Worm (Caenorhabditis elegans) whole organism, L3 larva: ENCODE data around the gene R102.1.
A peak's percentile ranks its signal among the peaks of the same experiment; 100 is the strongest.

Experiments
- ceh-9 ChIP-seq: sonication (generic microtip); optimal IDR thresholded peaks from 2 replicates; lab custom pipeline; 2018; ENCODE audit warnings: missing biosample characterization, missing genetic modification characterization
- daf-12 ChIP-seq: fragments of 150-350 bp; optimal IDR thresholded peaks from 2 replicates; lab custom pipeline; 2014; ENCODE audit warnings: missing biosample characterization, missing genetic modification reagents, missing genetic modification characterization
- elt-1 ChIP-seq: fragments of 150-350 bp; optimal IDR thresholded peaks from 2 replicates; lab custom pipeline; 2014; ENCODE audit warnings: missing biosample characterization, missing genetic modification characterization
- jun-1 ChIP-seq: fragments of 150-350 bp; optimal IDR thresholded peaks from 2 replicates; lab custom pipeline; 2014; ENCODE audit warnings: missing biosample characterization, missing genetic modification reagents, missing genetic modification characterization
- mdl-1 ChIP-seq: fragments of 150-350 bp; optimal IDR thresholded peaks from 2 replicates; lab custom pipeline; 2014; ENCODE audit warnings: missing biosample characterization, missing genetic modification characterization
- mml-1 ChIP-seq: fragments of 150-350 bp; sonication (generic microtip); optimal IDR thresholded peaks from 3 replicates; lab custom pipeline; 2014; ENCODE audit warnings: missing biosample characterization, missing genetic modification characterization
- nfya-1 ChIP-seq: sonication (generic microtip); optimal IDR thresholded peaks from 2 replicates; lab custom pipeline; 2017; ENCODE audit warnings: missing genetic modification characterization, mild to moderate bottlenecking, missing compliant biosample characterization, antibody characterized with exemption, moderate library complexity; ENCODE audit not compliant: insufficient read depth
- nhr-28 ChIP-seq: fragments of 150-350 bp; optimal IDR thresholded peaks from 2 replicates; lab custom pipeline; 2014; ENCODE audit warnings: missing biosample characterization, missing genetic modification characterization
- nhr-43 ChIP-seq: sonication (generic microtip); optimal IDR thresholded peaks from 2 replicates; lab custom pipeline; 2016; ENCODE audit warnings: mild to moderate bottlenecking, missing genetic modification characterization, missing compliant biosample characterization; ENCODE audit not compliant: poor library complexity, severe bottlenecking
- nhr-76 ChIP-seq: fragments of 150-350 bp; sonication (generic microtip); optimal IDR thresholded peaks from 5 replicates; lab custom pipeline; 2014; ENCODE audit warnings: missing biosample characterization, missing genetic modification characterization
- tbx-2 ChIP-seq: sonication (generic microtip); optimal IDR thresholded peaks from 2 replicates; lab custom pipeline; 2016; ENCODE audit warnings: mild to moderate bottlenecking, missing genetic modification characterization, missing compliant biosample characterization
- unc-39 ChIP-seq: sonication (generic microtip); optimal IDR thresholded peaks from 4 replicates; lab custom pipeline; 2017; ENCODE audit warnings: missing biosample characterization, missing genetic modification characterization
- zag-1 ChIP-seq: fragments of 150-350 bp; optimal IDR thresholded peaks from 2 replicates; lab custom pipeline; 2014; ENCODE audit warnings: missing biosample characterization, missing genetic modification characterization
- ztf-4 ChIP-seq: fragments of 150-350 bp; optimal IDR thresholded peaks from 2 replicates; lab custom pipeline; 2014; ENCODE audit warnings: missing biosample characterization, missing genetic modification characterization

ce11 chrIV:10701866-10702458 is 16.1 kb downstream of the R102.1 start:
- TF ChIP-seq ceh-9 (no peak), mml-1 (tag; lab: Kevin White, UChicago) (no peak), daf-12 (tag; lab: Kevin White, UChicago) (no peak), nhr-28 (tag; lab: Kevin White, UChicago) (no peak), nhr-76 (tag; lab: Kevin White, UChicago) (no peak), jun-1 (tag; lab: Kevin White, UChicago) (no peak), tbx-2 (tag; lab: Kevin White, UChicago) (no peak), ztf-4 (tag; lab: Kevin White, UChicago) (no peak), elt-1 (no peak), zag-1 (tag; lab: Kevin White, UChicago) (no peak), nfya-1 (tag; lab: Kevin White, UChicago) (no peak), nhr-43 (peak; percentile 71), mdl-1 (tag; lab: Kevin White, UChicago) (no peak), unc-39 (no peak)
